Fruit fly (Drosophila melanogaster) whole organism, prepupa: ENCODE measurements around the gene CG7179.
A peak's percentile ranks its signal among the peaks of the same experiment; 100 is the strongest.

ENCODE experiments used
- Blimp-1 ChIP-seq: fragments of 200-800 bp; sonication (Bioruptor generic); optimal IDR thresholded peaks from 3 replicates; lab custom pipeline; 2017; ENCODE audit warnings: missing biosample characterization, missing genetic modification characterization, mild to moderate bottlenecking, moderate library complexity, missing genetic modification reagents
- CG10669 ChIP-seq: fragments of 200-800 bp; sonication (Bioruptor generic); optimal IDR thresholded peaks from 3 replicates; lab custom pipeline; 2018; ENCODE audit warnings: missing biosample characterization, mild to moderate bottlenecking, missing genetic modification characterization, moderate library complexity
- CG11294 ChIP-seq: fragments of 200-800 bp; sonication (Bioruptor generic); IDR thresholded peaks from 2 replicates; pipeline ENCODE4 v1.3.6; 2022; ENCODE audit warnings: missing biosample characterization, missing genetic modification characterization
- CG11762 ChIP-seq: fragments of 200-800 bp; sonication (Bioruptor generic); optimal IDR thresholded peaks from 3 replicates; lab custom pipeline; 2016; ENCODE audit warnings: missing biosample characterization, missing genetic modification characterization; ENCODE audit not compliant: insufficient read depth
- CG11902 ChIP-seq: fragments of 200-800 bp; sonication (Bioruptor generic); optimal IDR thresholded peaks from 3 replicates; lab custom pipeline; 2016; ENCODE audit warnings: missing biosample characterization, missing genetic modification characterization
- CG15336 ChIP-seq: fragments of 200-800 bp; sonication (Bioruptor generic); IDR thresholded peaks from 2 replicates; pipeline ENCODE4 v1.3.6; 2022; ENCODE audit warnings: missing biosample characterization, missing genetic modification characterization
- CG16779 ChIP-seq: fragments of 200-800 bp; sonication (Bioruptor generic); optimal IDR thresholded peaks from 3 replicates; lab custom pipeline; 2017; ENCODE audit warnings: missing biosample characterization, mild to moderate bottlenecking, missing genetic modification characterization
- CG34406 ChIP-seq: fragments of 200-800 bp; sonication (Bioruptor generic); optimal IDR thresholded peaks from 3 replicates; lab custom pipeline; 2016; ENCODE audit warnings: missing biosample characterization, missing genetic modification characterization
- CG6163 ChIP-seq: fragments of 200-800 bp; sonication (Bioruptor generic); IDR thresholded peaks from 3 replicates; pipeline ENCODE4 v1.3.6; 2022; ENCODE audit warnings: missing biosample characterization, missing genetic modification characterization
- CG6792 ChIP-seq: fragments of 200-800 bp; sonication (Bioruptor generic); optimal IDR thresholded peaks from 3 replicates; lab custom pipeline; 2016; ENCODE audit warnings: missing biosample characterization, missing genetic modification characterization
- CG6808 ChIP-seq: fragments of 200-800 bp; sonication (Bioruptor generic); optimal IDR thresholded peaks from 3 replicates; lab custom pipeline; 2017; ENCODE audit warnings: missing biosample characterization, missing genetic modification characterization, mild to moderate bottlenecking, moderate library complexity, missing genetic modification reagents
- CG8119 ChIP-seq: fragments of 200-800 bp; sonication (Bioruptor generic); IDR thresholded peaks from 3 replicates; pipeline ENCODE4 v1.3.6; 2022; ENCODE audit warnings: missing biosample characterization, missing genetic modification characterization
- CG8632 ChIP-seq: fragments of 200-800 bp; sonication (Bioruptor generic); optimal IDR thresholded peaks from 3 replicates; lab custom pipeline; 2016; ENCODE audit warnings: missing biosample characterization, missing genetic modification characterization
- CG9139 ChIP-seq: fragments of 200-800 bp; sonication (Bioruptor generic); optimal IDR thresholded peaks from 3 replicates; lab custom pipeline; 2017; ENCODE audit warnings: missing biosample characterization, mild to moderate bottlenecking, missing genetic modification characterization
- Eip93F ChIP-seq: fragments of 200-800 bp; sonication (Bioruptor generic); optimal IDR thresholded peaks from 2 replicates; lab custom pipeline; 2016; ENCODE audit warnings: missing biosample characterization, mild to moderate bottlenecking, missing genetic modification characterization
- Ets96B ChIP-seq: fragments of 200-800 bp; optimal IDR thresholded peaks from 2 replicates; lab custom pipeline; 2019; ENCODE audit warnings: missing biosample characterization, mild to moderate bottlenecking, missing genetic modification characterization, moderate library complexity
- Gug ChIP-seq: fragments of 200-800 bp; sonication (Bioruptor generic); IDR thresholded peaks from 2 replicates; pipeline ENCODE4 v1.3.6; 2022; ENCODE audit warnings: missing biosample characterization, missing genetic modification characterization
- Hr39 ChIP-seq: fragments of 200-800 bp; sonication (Bioruptor generic); optimal IDR thresholded peaks from 2 replicates; lab custom pipeline; 2016; ENCODE audit warnings: missing biosample characterization, missing genetic modification characterization
- Hr4 ChIP-seq: fragments of 200-800 bp; sonication (Bioruptor generic); optimal IDR thresholded peaks from 3 replicates; lab custom pipeline; 2016; ENCODE audit warnings: missing biosample characterization, missing genetic modification characterization
- Lpt ChIP-seq: fragments of 200-800 bp; sonication (Bioruptor generic); optimal IDR thresholded peaks from 3 replicates; lab custom pipeline; 2016; ENCODE audit warnings: missing biosample characterization, missing genetic modification characterization
- Met ChIP-seq: fragments of 200-800 bp; sonication (Bioruptor generic); optimal IDR thresholded peaks from 3 replicates; lab custom pipeline; 2016; ENCODE audit warnings: missing biosample characterization, missing genetic modification characterization
- OdsH ChIP-seq: fragments of 200-800 bp; sonication (Bioruptor generic); optimal IDR thresholded peaks from 3 replicates; lab custom pipeline; 2016; ENCODE audit warnings: missing biosample characterization, missing genetic modification characterization
- Smox ChIP-seq: fragments of 200-800 bp; sonication (Bioruptor generic); optimal IDR thresholded peaks from 3 replicates; lab custom pipeline; 2016; ENCODE audit warnings: missing biosample characterization, missing genetic modification characterization
- Sox102F ChIP-seq: fragments of 200-800 bp; sonication (Bioruptor generic); optimal IDR thresholded peaks from 2 replicates; lab custom pipeline; 2016; ENCODE audit warnings: missing biosample characterization, mild to moderate bottlenecking, missing genetic modification characterization
- achi ChIP-seq: fragments of 200-800 bp; sonication (Bioruptor generic); optimal IDR thresholded peaks from 3 replicates; lab custom pipeline; 2016; ENCODE audit warnings: missing biosample characterization, missing genetic modification characterization
- acj6 ChIP-seq: fragments of 200-800 bp; sonication (Bioruptor generic); optimal IDR thresholded peaks from 3 replicates; lab custom pipeline; 2016; ENCODE audit warnings: missing biosample characterization, missing genetic modification characterization
- dsx ChIP-seq: fragments of 200-800 bp; optimal IDR thresholded peaks from 3 replicates; lab custom pipeline; 2019; ENCODE audit warnings: missing biosample characterization, mild to moderate bottlenecking, missing genetic modification characterization, moderate library complexity; ENCODE audit not compliant: poor library complexity, severe bottlenecking
- esn ChIP-seq: fragments of 200-800 bp; sonication (Bioruptor generic); optimal IDR thresholded peaks from 2 replicates; lab custom pipeline; 2016; ENCODE audit warnings: missing biosample characterization, mild to moderate bottlenecking, missing genetic modification characterization, moderate library complexity
- fd85E ChIP-seq: fragments of 200-800 bp; sonication (Bioruptor generic); optimal IDR thresholded peaks from 3 replicates; lab custom pipeline; 2016; ENCODE audit warnings: missing biosample characterization, missing genetic modification characterization
- fkh ChIP-seq: fragments of 200-800 bp; sonication (Bioruptor generic); optimal IDR thresholded peaks from 3 replicates; lab custom pipeline; 2017; ENCODE audit warnings: missing biosample characterization, mild to moderate bottlenecking, missing genetic modification characterization, moderate library complexity
- lz ChIP-seq: fragments of 200-800 bp; sonication (Bioruptor generic); optimal IDR thresholded peaks from 3 replicates; lab custom pipeline; 2016; ENCODE audit warnings: missing biosample characterization, missing genetic modification characterization
- pdm3 ChIP-seq: fragments of 200-800 bp; sonication (Bioruptor generic); optimal IDR thresholded peaks from 3 replicates; lab custom pipeline; 2016; ENCODE audit warnings: missing biosample characterization, missing genetic modification characterization
- salr ChIP-seq, 2 experiments: fragments of 200-800 bp; sonication (Bioruptor generic); optimal IDR thresholded peaks; 3 replicates each; lab custom pipeline; 2016 to 2018; ENCODE audit warnings: missing biosample characterization in 2 of 2, missing genetic modification characterization in 2 of 2, mild to moderate bottlenecking in 1 of 2
- spab ChIP-seq: fragments of 200-800 bp; sonication (Bioruptor generic); optimal IDR thresholded peaks from 2 replicates; lab custom pipeline; 2017; ENCODE audit warnings: missing biosample characterization, mild to moderate bottlenecking, missing genetic modification characterization, missing genetic modification reagents
- ss ChIP-seq, 2 experiments: fragments of 200-800 bp; sonication (Bioruptor generic); optimal IDR thresholded peaks; 2 replicates in 1 of 2; 3 replicates in 1 of 2; lab custom pipeline; 2017 to 2018; ENCODE audit warnings: mild to moderate bottlenecking in 2 of 2, missing biosample characterization in 2 of 2, missing genetic modification characterization in 2 of 2, moderate library complexity in 1 of 2
- svp ChIP-seq: fragments of 200-800 bp; sonication (Bioruptor generic); peaks from one replicate; lab custom pipeline; 2016; ENCODE audit warnings: missing biosample characterization, missing genetic modification characterization

CG7179 gene

dm6 chr2L:7809699-7810088 is 31.9 kb upstream of the CG7179 start (continued):
- TF ChIP-seq CG6808 (no peak), Lpt (GFP tag; lab: Kevin White, UChicago) (peak; percentile 38), CG6163 (GFP tag; lab: Robert Waterston, UW) (no peak; the same call in 2 of the 3 replicates), CG8632 (no peak), CG9139 (no peak), Sox102F (GFP tag; lab: Kevin White, UChicago) (no peak), Gug (GFP tag; lab: Robert Waterston, UW) (peak; percentile 20; the same call in 1 of the 2 replicates)

dm6 chr2L:7808886-7809698 is 31.3 kb upstream of the CG7179 start:
- TF ChIP-seq ss (GFP tag; optimal IDR thresholded peaks at IDR 0.05; lab: Kevin White, UChicago), result peak in 1 of 2 experiments; percentile 47
- no peak for TF ChIP-seq CG15336 (GFP tag; lab: Robert Waterston, UW)
- TF ChIP-seq Hr4 (GFP tag; lab: Kevin White, UChicago), result no peak
- no peak for TF ChIP-seq CG11902 (GFP tag; lab: Kevin White, UChicago)
- TF ChIP-seq acj6 (GFP tag; lab: Kevin White, UChicago), result no peak
- TF ChIP-seq CG11294 (GFP tag; lab: Robert Waterston, UW), result peak; percentile 12; the same call in 1 of the 2 replicates
- TF ChIP-seq Sox102F (GFP tag; lab: Kevin White, UChicago), result no peak
- no peak for TF ChIP-seq CG34406 (GFP tag; lab: Kevin White, UChicago)
- TF ChIP-seq Met, result no peak
- no peak for TF ChIP-seq CG6792 (GFP tag; lab: Kevin White, UChicago)
- TF ChIP-seq salr (GFP tag; optimal IDR thresholded peaks at IDR 0.05; lab: Kevin White, UChicago), result no peak
- no peak for TF ChIP-seq pdm3 (GFP tag; lab: Kevin White, UChicago)
- no peak for TF ChIP-seq CG8119 (GFP tag; lab: Robert Waterston, UW)
- peak; percentile 45 for TF ChIP-seq dsx (GFP tag; lab: Kevin White, UChicago)
- no peak for TF ChIP-seq Blimp-1
- no peak for TF ChIP-seq CG11762 (GFP tag; lab: Kevin White, UChicago)
- no peak for TF ChIP-seq spab (GFP tag; lab: Kevin White, UChicago)
- peak; percentile 12 for TF ChIP-seq CG16779 (tag; lab: Kevin White, UChicago)
- no peak for TF ChIP-seq esn (GFP tag; lab: Kevin White, UChicago)
- no peak for TF ChIP-seq Ets96B (tag; lab: Kevin White, UChicago)
- no peak for TF ChIP-seq svp (GFP tag; lab: Kevin White, UChicago)
- TF ChIP-seq Eip93F, result no peak
- TF ChIP-seq Gug (GFP tag; lab: Robert Waterston, UW), result no peak
- TF ChIP-seq CG8632, result no peak

dm6 chr2L:7807563-7807962 is 29.7 kb upstream of the CG7179 start:
- TF ChIP-seq pdm3 (GFP tag; lab: Kevin White, UChicago) (no peak), Met (no peak), Hr4 (GFP tag; lab: Kevin White, UChicago) (no peak), CG11762 (GFP tag; lab: Kevin White, UChicago) (no peak), CG10669 (GFP tag; lab: Kevin White, UChicago) (no peak), OdsH (no peak), lz (no peak), Eip93F (no peak), Lpt (GFP tag; lab: Kevin White, UChicago) (no peak), achi (no peak), Hr39 (GFP tag; lab: Kevin White, UChicago) (no peak), CG6163 (GFP tag; lab: Robert Waterston, UW) (no peak), Smox (no peak), fd85E (GFP tag; lab: Kevin White, UChicago) (no peak), CG34406 (GFP tag; lab: Kevin White, UChicago) (no peak), fkh (GFP tag; lab: Kevin White, UChicago) (no peak)
